Fruit fly (Drosophila melanogaster) whole organism, embryonic: ENCODE data around the gene CG7896.

Source experiments
- BEAF-32 ChIP-seq: fragments of 200-800 bp; sonication (Bioruptor generic); optimal IDR thresholded peaks from 3 replicates; lab custom pipeline; 2017; ENCODE audit warnings: missing biosample characterization, missing genetic modification characterization, mild to moderate bottlenecking, moderate library complexity, missing genetic modification reagents
- Bgb ChIP-seq: fragments of 200-800 bp; sonication (Bioruptor generic); IDR thresholded peaks from 2 replicates; pipeline ENCODE4 v1.3.6; 2022; ENCODE audit warnings: missing biosample characterization, missing genetic modification characterization; ENCODE audit not compliant: partially characterized antibody
- CG10431 ChIP-seq: fragments of 200-800 bp; sonication (Bioruptor generic); optimal IDR thresholded peaks from 3 replicates; lab custom pipeline; 2018; ENCODE audit warnings: missing biosample characterization, mild to moderate bottlenecking, missing genetic modification characterization
- CG11398 ChIP-seq: fragments of 200-800 bp; sonication (Bioruptor generic); optimal IDR thresholded peaks from 2 replicates; lab custom pipeline; 2016; ENCODE audit warnings: missing biosample characterization, missing genetic modification characterization
- CG11504 ChIP-seq: fragments of 200-800 bp; sonication (Bioruptor generic); optimal IDR thresholded peaks from 3 replicates; lab custom pipeline; 2019; ENCODE audit warnings: missing biosample characterization, mild to moderate bottlenecking, missing genetic modification characterization, moderate library complexity
- CG11696 ChIP-seq: fragments of 200-800 bp; sonication (Bioruptor generic); IDR thresholded peaks from 2 replicates; pipeline ENCODE4 v1.3.6; 2022; ENCODE audit warnings: missing biosample characterization, missing genetic modification characterization
- CG13123 ChIP-seq: fragments of 200-800 bp; sonication (Bioruptor generic); optimal IDR thresholded peaks from 2 replicates; lab custom pipeline; 2016; ENCODE audit warnings: missing biosample characterization, missing genetic modification characterization
- CG14050 ChIP-seq: fragments of 200-800 bp; sonication (Bioruptor generic); IDR thresholded peaks from 3 replicates; pipeline ENCODE4 v1.3.6; 2022; ENCODE audit warnings: missing biosample characterization, missing genetic modification characterization
- CG14667 ChIP-seq: fragments of 200-800 bp; sonication (Bioruptor generic); IDR thresholded peaks from 2 replicates; pipeline ENCODE4 v1.3.6; 2022; ENCODE audit warnings: missing biosample characterization, missing genetic modification characterization
- CG16815 ChIP-seq: fragments of 200-800 bp; sonication (Bioruptor generic); optimal IDR thresholded peaks from 3 replicates; lab custom pipeline; 2017; ENCODE audit warnings: missing biosample characterization, mild to moderate bottlenecking, missing genetic modification characterization
- CG18262 ChIP-seq: fragments of 200-800 bp; optimal IDR thresholded peaks from 3 replicates; lab custom pipeline; 2019; ENCODE audit warnings: missing biosample characterization, mild to moderate bottlenecking, missing genetic modification characterization, moderate library complexity
- CG18599 ChIP-seq: fragments of 200-800 bp; sonication (Bioruptor generic); optimal IDR thresholded peaks from 3 replicates; lab custom pipeline; 2017; ENCODE audit warnings: missing biosample characterization, missing genetic modification characterization, mild to moderate bottlenecking, moderate library complexity, missing genetic modification reagents
- CG2889 ChIP-seq: fragments of 200-800 bp; sonication (Bioruptor generic); IDR thresholded peaks from 3 replicates; pipeline ENCODE4 v1.3.6; 2022; ENCODE audit warnings: missing biosample characterization, missing genetic modification characterization
- CG3065 ChIP-seq: fragments of 200-800 bp; sonication (Bioruptor generic); optimal IDR thresholded peaks from 2 replicates; lab custom pipeline; 2016; ENCODE audit warnings: missing biosample characterization, missing genetic modification characterization
- CG32767 ChIP-seq: fragments of 200-800 bp; sonication (Bioruptor generic); IDR thresholded peaks from 2 replicates; pipeline ENCODE4 v1.3.6; 2022; ENCODE audit warnings: missing biosample characterization, missing genetic modification characterization
- CG33213 ChIP-seq: fragments of 200-800 bp; sonication (Bioruptor generic); optimal IDR thresholded peaks from 3 replicates; lab custom pipeline; 2016; ENCODE audit warnings: missing biosample characterization, missing genetic modification characterization
- CG34224 ChIP-seq: fragments of 200-800 bp; sonication (Bioruptor generic); IDR thresholded peaks from 3 replicates; pipeline ENCODE4 v1.3.6; 2022; ENCODE audit warnings: missing biosample characterization, missing genetic modification characterization; ENCODE audit not compliant: partially characterized antibody
- CG6272 ChIP-seq: fragments of 200-800 bp; sonication (Bioruptor generic); IDR thresholded peaks from 2 replicates; pipeline ENCODE4 v1.3.6; 2022; ENCODE audit warnings: missing biosample characterization, missing genetic modification characterization
- CkIIα-i1 ChIP-seq: fragments of 200-800 bp; sonication (Bioruptor generic); IDR thresholded peaks from 2 replicates; pipeline ENCODE4 v1.3.6; 2022; ENCODE audit warnings: missing biosample characterization, missing genetic modification characterization
- D ChIP-seq, 2 experiments: fragments of 200-800 bp in 1 of 2; fragments of >200 bp in 1 of 2; sonication (Bioruptor generic) in 1 of 2; optimal IDR thresholded peaks; 2 replicates in 1 of 2; 3 replicates in 1 of 2; lab custom pipeline; 2017; ENCODE audit warnings: mild to moderate bottlenecking in 1 of 2, missing biosample characterization in 1 of 2, missing genetic modification characterization in 1 of 2, missing genetic modification reagents in 1 of 2
- Fer3 ChIP-seq: fragments of 200-800 bp; sonication (Bioruptor generic); optimal IDR thresholded peaks from 2 replicates; lab custom pipeline; 2018; ENCODE audit warnings: missing biosample characterization, mild to moderate bottlenecking, missing genetic modification characterization, moderate library complexity
- Gsc ChIP-seq: fragments of 200-800 bp; sonication (Bioruptor generic); IDR thresholded peaks from 2 replicates; pipeline ENCODE4 v1.3.6; 2022; ENCODE audit warnings: missing biosample characterization, missing genetic modification characterization
- HLH3B ChIP-seq: fragments of 200-800 bp; sonication (Bioruptor generic); IDR thresholded peaks from 2 replicates; pipeline ENCODE4 v1.3.6; 2022; ENCODE audit warnings: missing biosample characterization, missing genetic modification characterization
- HLHmδ ChIP-seq: fragments of 200-800 bp; sonication (Bioruptor generic); optimal IDR thresholded peaks from 2 replicates; lab custom pipeline; 2018; ENCODE audit warnings: missing biosample characterization, mild to moderate bottlenecking, missing genetic modification characterization, moderate library complexity
- HmgZ ChIP-seq: fragments of 200-800 bp; sonication (Bioruptor generic); optimal IDR thresholded peaks from 2 replicates; lab custom pipeline; 2018; ENCODE audit warnings: missing biosample characterization, mild to moderate bottlenecking, missing genetic modification characterization
- Hr51 ChIP-seq, 2 experiments: fragments of 200-800 bp; sonication (Bioruptor generic); optimal IDR thresholded peaks; 2 replicates in 1 of 2; 3 replicates in 1 of 2; lab custom pipeline; 2016 to 2018; ENCODE audit warnings: missing biosample characterization in 2 of 2, missing genetic modification characterization in 2 of 2, mild to moderate bottlenecking in 1 of 2, moderate library complexity in 1 of 2
- MBD-R2 ChIP-seq: fragments of 200-800 bp; sonication (Bioruptor generic); IDR thresholded peaks from 2 replicates; pipeline ENCODE4 v1.3.6; 2022; ENCODE audit warnings: missing biosample characterization, missing genetic modification characterization
- MTF-1 ChIP-seq: fragments of 200-800 bp; sonication (Bioruptor generic); optimal IDR thresholded peaks from 2 replicates; lab custom pipeline; 2018; ENCODE audit warnings: missing biosample characterization, mild to moderate bottlenecking, missing genetic modification characterization, borderline replicate concordance
- Myb ChIP-seq: fragments of 200-800 bp; sonication (Bioruptor generic); optimal IDR thresholded peaks from 2 replicates; lab custom pipeline; 2016; ENCODE audit warnings: missing biosample characterization, missing genetic modification characterization
- NC2β ChIP-seq: fragments of 200-800 bp; sonication (Bioruptor generic); optimal IDR thresholded peaks from 2 replicates; lab custom pipeline; 2016; ENCODE audit warnings: missing biosample characterization, missing genetic modification characterization
- Scr ChIP-seq: fragments of 200-800 bp; sonication (Bioruptor generic); IDR thresholded peaks from 2 replicates; pipeline ENCODE4 v1.3.6; 2022; ENCODE audit warnings: missing biosample characterization, missing genetic modification characterization; ENCODE audit not compliant: partially characterized antibody
- Sin3A ChIP-seq: fragments of >200 bp; optimal IDR thresholded peaks from 2 replicates; lab custom pipeline; 2018
- bigmax ChIP-seq: fragments of 200-800 bp; sonication (Bioruptor generic); optimal IDR thresholded peaks from 2 replicates; lab custom pipeline; 2018; ENCODE audit warnings: missing biosample characterization, mild to moderate bottlenecking, missing genetic modification characterization
- cg ChIP-seq: fragments of 200-800 bp; sonication (Bioruptor generic); optimal IDR thresholded peaks from 3 replicates; lab custom pipeline; 2019; ENCODE audit warnings: missing biosample characterization, mild to moderate bottlenecking, missing genetic modification characterization, moderate library complexity
- croc ChIP-seq: fragments of 200-800 bp; sonication (Bioruptor generic); conservative IDR thresholded peaks from 3 replicates; pipeline ENCODE4 v1.3.6; 2022; ENCODE audit warnings: missing biosample characterization, missing genetic modification characterization
- da ChIP-seq: fragments of 200-800 bp; sonication (Bioruptor generic); optimal IDR thresholded peaks from 2 replicates; lab custom pipeline; 2016; ENCODE audit warnings: missing biosample characterization, missing genetic modification characterization
- ems ChIP-seq: fragments of 200-800 bp; sonication (Bioruptor generic); optimal IDR thresholded peaks from 3 replicates; lab custom pipeline; 2016; ENCODE audit warnings: missing biosample characterization, missing genetic modification characterization
- gce ChIP-seq: fragments of 200-800 bp; sonication (Bioruptor generic); IDR thresholded peaks from 3 replicates; pipeline ENCODE4 v1.3.6; 2022; ENCODE audit warnings: missing biosample characterization, missing genetic modification characterization
- jing ChIP-seq: fragments of 200-800 bp; sonication (Bioruptor generic); optimal IDR thresholded peaks from 2 replicates; lab custom pipeline; 2018; ENCODE audit warnings: missing biosample characterization, mild to moderate bottlenecking, missing genetic modification characterization
- odd ChIP-seq: fragments of 200-800 bp; sonication (Bioruptor generic); optimal IDR thresholded peaks from 2 replicates; lab custom pipeline; 2017; ENCODE audit warnings: missing biosample characterization, mild to moderate bottlenecking, missing genetic modification characterization
- prd ChIP-seq, 3 experiments: fragments of >200 bp in 2 of 3; fragments of 200-800 bp in 1 of 3; sonication (Bioruptor generic) in 1 of 3; optimal IDR thresholded peaks in 2 of 3; IDR thresholded peaks in 1 of 3; 2 replicates in 2 of 3; 3 replicates in 1 of 3; pipeline versions ENCODE4 v1.3.6 to Lab custom; 2017 to 2022; ENCODE audit warnings: missing biosample characterization in 1 of 3, missing genetic modification characterization in 1 of 3
- repo ChIP-seq: fragments of 200-800 bp; sonication (Bioruptor generic); optimal IDR thresholded peaks from 2 replicates; lab custom pipeline; 2016; ENCODE audit warnings: missing biosample characterization, missing genetic modification characterization
- sc ChIP-seq, 3 experiments: fragments of >200 bp in 2 of 3; fragments of 200-800 bp in 1 of 3; sonication (Bioruptor generic) in 1 of 3; optimal IDR thresholded peaks; 2 replicates in 2 of 3; 3 replicates in 1 of 3; lab custom pipeline; 2017; ENCODE audit warnings: mild to moderate bottlenecking in 1 of 3, missing biosample characterization in 1 of 3, missing genetic modification characterization in 1 of 3, missing genetic modification reagents in 1 of 3
- seq ChIP-seq: fragments of 200-800 bp; sonication (Bioruptor generic); IDR thresholded peaks from 2 replicates; pipeline ENCODE4 v1.3.6; 2022; ENCODE audit warnings: missing biosample characterization, missing genetic modification characterization
- slp2 ChIP-seq: fragments of 200-800 bp; sonication (Bioruptor generic); optimal IDR thresholded peaks from 2 replicates; lab custom pipeline; 2016; ENCODE audit warnings: missing biosample characterization, missing genetic modification characterization
- sqz ChIP-seq: fragments of 200-800 bp; sonication (Bioruptor generic); optimal IDR thresholded peaks from 3 replicates; lab custom pipeline; 2018; ENCODE audit warnings: missing biosample characterization, mild to moderate bottlenecking, missing genetic modification characterization
- tx ChIP-seq: fragments of 200-800 bp; sonication (Bioruptor generic); optimal IDR thresholded peaks from 2 replicates; lab custom pipeline; 2016; ENCODE audit warnings: missing biosample characterization, missing genetic modification characterization

Gene CG7896

DNA sequence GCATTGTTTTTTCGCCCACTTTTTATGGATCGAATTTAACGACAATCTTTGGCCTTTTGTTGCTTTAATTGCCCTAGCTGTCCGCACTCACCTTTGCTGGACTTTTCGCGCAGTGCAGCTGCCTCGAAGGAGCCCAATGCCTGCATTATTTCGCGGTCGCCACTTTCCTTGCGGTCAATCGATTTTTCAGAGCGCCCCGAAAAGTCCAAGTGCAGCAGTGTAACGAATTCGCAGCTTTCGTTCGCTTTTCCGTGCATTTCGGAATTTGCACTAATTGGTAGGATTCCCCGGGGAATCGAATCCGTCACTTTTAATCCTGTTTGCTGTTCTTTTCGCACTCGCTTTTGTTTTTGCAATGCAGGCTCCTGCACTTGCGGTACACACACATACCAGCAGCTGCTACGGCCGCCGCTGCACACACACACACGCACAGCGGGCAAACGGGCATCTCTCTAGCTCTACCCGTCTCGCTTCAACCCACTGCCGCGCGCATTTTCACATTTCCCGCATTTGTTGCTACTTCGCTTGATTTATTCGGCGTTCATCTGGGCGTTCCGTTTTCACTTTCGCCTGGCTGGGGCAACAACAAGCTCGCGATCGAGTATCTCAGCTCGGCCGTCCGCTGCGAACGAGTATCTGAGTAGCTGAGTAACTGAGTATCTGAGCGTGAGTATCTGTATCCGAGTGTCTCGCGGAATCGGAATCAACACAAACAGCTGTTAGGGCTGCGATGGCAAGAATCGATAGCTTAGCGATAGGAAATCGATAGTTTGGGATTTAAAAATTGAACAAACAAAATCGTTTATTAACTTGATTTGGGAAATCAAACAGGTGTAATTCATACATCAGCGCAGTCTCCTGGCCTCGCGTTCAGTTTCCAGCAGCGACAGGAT is 38.6 kb downstream of the CG7896 start, which contains the start of gene Mgat2 (continued):
- TF ChIP-seq CG34224 (GFP tag; lab: Robert Waterston, UW) (peak; percentile 97), CkIIα-i1 (GFP tag; lab: Robert Waterston, UW) (no peak), CG6272 (GFP tag; lab: Robert Waterston, UW) (no peak), CG3065 (GFP tag; lab: Kevin White, UChicago) (no peak), sc (optimal IDR thresholded peaks at IDR 0.05; lab: Kevin White, UChicago) (no peak), sc (GFP tag; optimal IDR thresholded peaks at IDR 0.05; lab: Kevin White, UChicago) (no peak), HLH3B (GFP tag; lab: Robert Waterston, UW) (no peak), Hr51 (GFP tag; optimal IDR thresholded peaks at IDR 0.05; lab: Kevin White, UChicago) (no peak), CG18262 (tag; lab: Kevin White, UChicago) (peak; percentile 30), HmgZ (tag; lab: Kevin White, UChicago) (peak; percentile 69), odd (GFP tag; lab: Kevin White, UChicago) (peak; percentile 69), da (peak; percentile 23), CG2889 (GFP tag; lab: Robert Waterston, UW) (no peak), CG11398 (peak; percentile 31), D (optimal IDR thresholded peaks at IDR 0.05; lab: Kevin White, UChicago) (no peak), D (GFP tag; optimal IDR thresholded peaks at IDR 0.05; lab: Kevin White, UChicago) (no peak), prd (optimal IDR thresholded peaks at IDR 0.05; lab: Kevin White, UChicago) (no peak), prd (GFP tag; IDR thresholded peaks at IDR 0.05; lab: Robert Waterston, UW) (no peak), CG18599 (GFP tag; lab: Kevin White, UChicago) (no peak), Scr (peak; percentile 91), tx (GFP tag; lab: Kevin White, UChicago) (no peak), gce (GFP tag; lab: Robert Waterston, UW) (peak; percentile 31; the same call in 1 of the 3 replicates), Bgb (GFP tag; lab: Robert Waterston, UW) (peak; percentile 81), NC2β (GFP tag; lab: Kevin White, UChicago) (peak; percentile 41), slp2 (GFP tag; lab: Kevin White, UChicago) (no peak), HLHmδ (GFP tag; lab: Kevin White, UChicago) (peak; percentile 97), Fer3 (peak; percentile 15), CG13123 (GFP tag; lab: Kevin White, UChicago) (no peak), CG33213 (GFP tag; lab: Kevin White, UChicago) (peak; percentile 5), BEAF-32 (GFP tag; lab: Kevin White, UChicago) (peak; percentile 90), ems (GFP tag; lab: Kevin White, UChicago) (peak; percentile 11), croc (GFP tag; lab: Robert Waterston, UW) (no peak), Gsc (no peak), CG14050 (GFP tag; lab: Robert Waterston, UW) (no peak), Myb (GFP tag; lab: Kevin White, UChicago) (no peak), Sin3A (lab: Kevin White, UChicago) (no peak), repo (no peak), cg (peak; percentile 96), CG32767 (GFP tag; lab: Robert Waterston, UW) (peak; percentile 28; the same call in 1 of the 2 replicates), CG10431 (GFP tag; lab: Kevin White, UChicago) (peak; percentile 77), CG11504 (tag; lab: Kevin White, UChicago) (no peak), MBD-R2 (peak; percentile 15; the same call in 1 of the 2 replicates), bigmax (GFP tag; lab: Kevin White, UChicago) (peak; percentile 15), seq (GFP tag; lab: Robert Waterston, UW) (no peak), CG14667 (GFP tag; lab: Robert Waterston, UW) (no peak), CG11696 (GFP tag; lab: Robert Waterston, UW) (0 out of 2 replicates have a peak, but pooled peaks have one; percentile 7), MTF-1 (GFP tag; lab: Kevin White, UChicago) (peak; percentile 62), sqz (GFP tag; lab: Kevin White, UChicago) (no peak), CG16815 (no peak), jing (GFP tag; lab: Kevin White, UChicago) (no peak)
